Worm (Caenorhabditis elegans): ENCODE results near the gene Y43F8B.18.

ce11 chrV:19531034-19531433, 45.2 kb downstream of the Y43F8B.18 start:
- TF ChIP-seq K12H6.12 (tag; optimal IDR thresholded peaks at IDR 0.05) (no peak), ama-1 (optimal IDR thresholded peaks at IDR 0.05) (no peak), ama-1 (GFP tag; optimal IDR thresholded peaks at IDR 0.05) (no peak), egrh-3 (GFP tag; IDR thresholded peaks at IDR 0.05) (no peak), attf-5 (GFP tag; optimal IDR thresholded peaks at IDR 0.05) (no peak), efl-1 (GFP tag; optimal IDR thresholded peaks at IDR 0.05) (no peak), ztf-18 (tag; optimal IDR thresholded peaks at IDR 0.05) (no peak), rcor-1 (GFP tag; IDR thresholded peaks at IDR 0.05) (no peak), hmg-20 (GFP tag; IDR thresholded peaks at IDR 0.05) (no peak)

Measured in whole organism, young adult.